Fruit fly (Drosophila melanogaster) whole organism: ENCODE data around the gene Cpr67B.

ENCODE experiments used
- CG8478 ChIP-seq: fragments of >200 bp; optimal IDR thresholded peaks from 2 replicates; lab custom pipeline; 2018; ENCODE audit warnings: inconsistent platforms
- Dll ChIP-seq: fragments of >200 bp; optimal IDR thresholded peaks from 2 replicates; lab custom pipeline; 2017
- EcR ChIP-seq, 2 experiments: fragments of >200 bp; optimal IDR thresholded peaks; 2 replicates each; lab custom pipeline; 2017; ENCODE audit warnings: missing biosample characterization in 2 of 2, missing genetic modification characterization in 2 of 2, missing genetic modification reagents in 2 of 2
- pan ChIP-seq: fragments of >200 bp; optimal IDR thresholded peaks from 2 replicates; lab custom pipeline; 2017
- psq ChIP-seq: fragments of >200 bp; optimal IDR thresholded peaks from 2 replicates; lab custom pipeline; 2017
- usp ChIP-seq: fragments of >200 bp; optimal IDR thresholded peaks from 2 replicates; lab custom pipeline; 2017; ENCODE audit warnings: missing biosample characterization, missing genetic modification characterization, mixed read lengths

DNA sequence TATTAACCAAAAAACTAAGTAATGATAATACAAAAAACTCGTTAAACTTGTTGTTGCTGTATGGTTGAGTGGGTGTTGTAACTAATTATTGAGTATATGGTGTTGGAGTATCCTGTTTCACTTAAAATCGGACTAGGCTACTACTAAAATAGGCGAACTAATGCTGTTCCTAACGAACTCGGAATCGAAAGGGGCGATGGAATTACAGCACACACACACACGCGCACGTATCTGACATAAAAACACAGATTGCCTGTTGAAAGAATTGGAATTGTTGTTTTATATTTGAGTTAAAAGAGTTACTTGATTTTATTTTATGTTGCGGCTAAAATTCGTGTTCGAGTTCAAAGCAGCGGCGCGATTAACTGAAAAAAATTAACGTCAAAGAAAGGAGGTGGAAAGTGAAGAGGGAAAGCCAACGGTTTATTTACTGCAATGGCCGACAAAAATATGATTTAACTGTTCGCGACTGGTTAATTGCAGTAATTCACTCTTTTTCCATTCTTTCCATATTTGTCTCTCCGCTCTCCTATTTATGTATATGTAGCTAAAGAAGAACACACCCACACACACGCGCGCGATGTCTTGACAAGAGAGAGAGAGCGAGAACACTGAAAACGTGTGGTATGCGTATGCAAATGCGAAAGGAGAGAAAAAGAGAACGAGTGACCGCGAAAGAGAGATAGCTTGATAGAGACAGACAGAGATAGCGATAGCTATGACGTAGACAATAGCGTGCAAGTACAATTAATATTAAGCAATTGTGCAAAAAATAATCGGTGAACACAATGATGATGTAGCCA, 3.0 kb upstream of the Cpr67B start:
- TF ChIP-seq CG8478 = peak; percentile 48
- no peak for TF ChIP-seq Dll (lab: Kevin White, UChicago)
- no peak for TF ChIP-seq EcR (GFP tag; optimal IDR thresholded peaks at IDR 0.05; lab: Kevin White, UChicago)
- TF ChIP-seq psq (lab: Kevin White, UChicago) = no peak
- TF ChIP-seq pan (lab: Kevin White, UChicago) = no peak
- no peak for TF ChIP-seq usp (GFP tag; lab: Kevin White, UChicago)
